Fruit fly (Drosophila melanogaster): ENCODE measurements around the gene Jasper.

Jasper gene

dm6 chr3R:30061154-30061482, 8.8 kb downstream of the Jasper start (continued):
- TF ChIP-seq CG11504 (tag; optimal IDR thresholded peaks at IDR 0.05) (peak; percentile 94), CG17328 (GFP tag; IDR thresholded peaks at IDR 0.05) (peak; percentile 95), CG7839 (tag; optimal IDR thresholded peaks at IDR 0.05) (peak; percentile 89), CG9817 (tag; optimal IDR thresholded peaks at IDR 0.05) (peak; percentile 79), hbn (GFP tag; IDR thresholded peaks at IDR 0.05; ENCODE audit: partially characterized antibody) (no peak), CG12942 (GFP tag; optimal IDR thresholded peaks at IDR 0.05) (peak; percentile 44), pros (GFP tag; optimal IDR thresholded peaks at IDR 0.05) (peak; percentile 63), Atf3 (GFP tag; optimal IDR thresholded peaks at IDR 0.05) (peak; percentile 64), unpg (GFP tag; optimal IDR thresholded peaks at IDR 0.05) (peak; percentile 92), MESR4 (GFP tag; optimal IDR thresholded peaks at IDR 0.05) (no peak), ATbp (GFP tag; optimal IDR thresholded peaks at IDR 0.05) (peak; percentile 88), CG31365 (tag; optimal IDR thresholded peaks at IDR 0.05) (peak; percentile 63), chm (GFP tag; IDR thresholded peaks at IDR 0.05) (peak; percentile 94), Awh (GFP tag; IDR thresholded peaks at IDR 0.05) (peak; percentile 95), ato (GFP tag; IDR thresholded peaks at IDR 0.05; ENCODE audit: partially characterized antibody) (no peak), trh (GFP tag; optimal IDR thresholded peaks at IDR 0.05) (peak; percentile 26), bab2 (GFP tag; optimal IDR thresholded peaks at IDR 0.05) (peak; percentile 87), CG4854 (GFP tag; optimal IDR thresholded peaks at IDR 0.05) (peak; percentile 80), CG16813 (GFP tag; IDR thresholded peaks at IDR 0.05; ENCODE audit: partially characterized antibody) (no peak), ci (GFP tag; IDR thresholded peaks at IDR 0.05) (peak; percentile 97), BEAF-32 (GFP tag; optimal IDR thresholded peaks at IDR 0.05) (no peak), Blimp-1 (GFP tag; optimal IDR thresholded peaks at IDR 0.05) (peak; percentile 95), nmo (GFP tag; optimal IDR thresholded peaks at IDR 0.05) (peak; percentile 94), ewg (GFP tag; optimal IDR thresholded peaks at IDR 0.05) (peak; percentile 64), Ssrp (tag; optimal IDR thresholded peaks at IDR 0.05) (peak; percentile 72), CG2116 (GFP tag; optimal IDR thresholded peaks at IDR 0.05) (no peak), br (optimal IDR thresholded peaks at IDR 0.05) (no peak), CG13624 (GFP tag; optimal IDR thresholded peaks at IDR 0.05) (peak; percentile 83), CG10462 (GFP tag; optimal IDR thresholded peaks at IDR 0.05) (peak; percentile 60), Dp (GFP tag; optimal IDR thresholded peaks at IDR 0.05) (no peak), Hr3 (GFP tag; optimal IDR thresholded peaks at IDR 0.05) (peak; percentile 62), CG42726 (GFP tag; IDR thresholded peaks at IDR 0.05; ENCODE audit: partially characterized antibody) (no peak), unc-4 (GFP tag; IDR thresholded peaks at IDR 0.05; ENCODE audit: partially characterized antibody) (no peak), bowl (GFP tag; IDR thresholded peaks at IDR 0.05) (peak; percentile 89), eve (GFP tag; optimal IDR thresholded peaks at IDR 0.05) (peak in 1 of 2 experiments; percentile 76), NC2β (GFP tag; optimal IDR thresholded peaks at IDR 0.05) (peak; percentile 50), CG4730 (GFP tag; IDR thresholded peaks at IDR 0.05) (peak; percentile 83), run (tag; optimal IDR thresholded peaks at IDR 0.05) (peak; percentile 88), CG18476 (GFP tag; optimal IDR thresholded peaks at IDR 0.05) (peak; percentile 90), danr (GFP tag; IDR thresholded peaks at IDR 0.05) (peak; percentile 85), CG11723 (GFP tag; optimal IDR thresholded peaks at IDR 0.05) (peak; percentile 83), CG1792 (GFP tag; optimal IDR thresholded peaks at IDR 0.05) (peak; percentile 86), Gsc (GFP tag; IDR thresholded peaks at IDR 0.05) (peak; percentile 67), CG4404 (GFP tag; IDR thresholded peaks at IDR 0.05) (peak; percentile 57), CG7372 (GFP tag; IDR thresholded peaks at IDR 0.05) (peak; percentile 76), Chrac-16 (GFP tag; optimal IDR thresholded peaks at IDR 0.05) (peak; percentile 64), cas (GFP tag; IDR thresholded peaks at IDR 0.05) (peak; percentile 52; the same call in 1 of the 2 replicates), tna (GFP tag; IDR thresholded peaks at IDR 0.05; ENCODE audit: partially characterized antibody) (no peak), Bgb (GFP tag; IDR thresholded peaks at IDR 0.05; ENCODE audit: partially characterized antibody) (no peak), Myb (GFP tag; optimal IDR thresholded peaks at IDR 0.05) (peak; percentile 60), Usf (GFP tag; optimal IDR thresholded peaks at IDR 0.05) (no peak)
